Worm (Caenorhabditis elegans) whole organism, late embryonic: ENCODE measurements around the gene srx-85.

ENCODE experiments used
- C08G9.2 ChIP-seq: sonication (generic microtip); optimal IDR thresholded peaks from 2 replicates; lab custom pipeline; 2016; ENCODE audit warnings: mild to moderate bottlenecking, missing genetic modification characterization, moderate library complexity, missing compliant biosample characterization
- C38D4.7 ChIP-seq: fragments of 200-800 bp; sonication (Bioruptor generic); optimal IDR thresholded peaks from 2 replicates; lab custom pipeline; 2018; ENCODE audit warnings: mild to moderate bottlenecking, missing genetic modification characterization, moderate library complexity, missing compliant biosample characterization
- K02D7.2 ChIP-seq: sonication (generic microtip); optimal IDR thresholded peaks from 2 replicates; lab custom pipeline; 2017; ENCODE audit warnings: mild to moderate bottlenecking, missing genetic modification characterization, missing compliant biosample characterization
- T23F11.4 ChIP-seq: fragments of 200-800 bp; sonication (Bioruptor generic); optimal IDR thresholded peaks from 2 replicates; lab custom pipeline; 2018; ENCODE audit warnings: mild to moderate bottlenecking, missing genetic modification characterization, missing compliant biosample characterization
- Y22D7AL.16 ChIP-seq: sonication (generic microtip); optimal IDR thresholded peaks from 2 replicates; lab custom pipeline; 2016; ENCODE audit warnings: missing genetic modification characterization, missing compliant biosample characterization
- ama-1 ChIP-seq: fragments of 150-350 bp; optimal IDR thresholded peaks from 2 replicates; lab custom pipeline; 2014
- ceh-18 ChIP-seq: sonication (generic microtip); optimal IDR thresholded peaks from 2 replicates; lab custom pipeline; 2016; ENCODE audit warnings: missing genetic modification characterization, missing compliant biosample characterization
- ceh-31 ChIP-seq: sonication (generic microtip); optimal IDR thresholded peaks from 2 replicates; lab custom pipeline; 2016; ENCODE audit warnings: missing genetic modification characterization, missing compliant biosample characterization
- ceh-34 ChIP-seq: sonication (generic microtip); optimal IDR thresholded peaks from 2 replicates; lab custom pipeline; 2016; ENCODE audit warnings: mild to moderate bottlenecking, missing genetic modification characterization, missing compliant biosample characterization
- ceh-6 ChIP-seq: fragments of 200-800 bp; sonication (Bioruptor generic); optimal IDR thresholded peaks from 2 replicates; lab custom pipeline; 2018; ENCODE audit warnings: mild to moderate bottlenecking, missing genetic modification characterization, missing compliant biosample characterization
- dmd-4 ChIP-seq: sonication (generic microtip); optimal IDR thresholded peaks from 2 replicates; lab custom pipeline; 2016; ENCODE audit warnings: borderline replicate concordance, missing genetic modification characterization, missing compliant biosample characterization
- dve-1 ChIP-seq: sonication (generic microtip); optimal IDR thresholded peaks from 2 replicates; lab custom pipeline; 2017; ENCODE audit warnings: antibody characterized with exemption, mild to moderate bottlenecking, missing genetic modification characterization, missing compliant biosample characterization
- elt-2 ChIP-seq: sonication (generic microtip); optimal IDR thresholded peaks from 2 replicates; lab custom pipeline; 2016; ENCODE audit warnings: missing genetic modification reagents, missing genetic modification characterization, missing compliant biosample characterization
- ets-4 ChIP-seq: sonication (generic microtip); optimal IDR thresholded peaks from 2 replicates; lab custom pipeline; 2016; ENCODE audit warnings: missing genetic modification characterization, missing compliant biosample characterization
- eyg-1 ChIP-seq: sonication (generic microtip); optimal IDR thresholded peaks from 2 replicates; lab custom pipeline; 2016; ENCODE audit warnings: missing genotype, missing genetic modification characterization, missing compliant biosample characterization
- gmeb-2 ChIP-seq: sonication (generic microtip); optimal IDR thresholded peaks from 2 replicates; lab custom pipeline; 2016; ENCODE audit warnings: missing genetic modification characterization, inconsistent platforms, missing compliant biosample characterization
- hlh-13 ChIP-seq: fragments of 200-800 bp; sonication (Bioruptor generic); optimal IDR thresholded peaks from 2 replicates; lab custom pipeline; 2018; ENCODE audit warnings: mild to moderate bottlenecking, missing genetic modification characterization, missing compliant biosample characterization
- hlh-15 ChIP-seq: sonication (generic microtip); optimal IDR thresholded peaks from 2 replicates; lab custom pipeline; 2016; ENCODE audit warnings: missing genetic modification characterization, missing compliant biosample characterization
- lin-11 ChIP-seq: fragments of 200-800 bp; sonication (Bioruptor generic); optimal IDR thresholded peaks from 2 replicates; lab custom pipeline; 2018; ENCODE audit warnings: mild to moderate bottlenecking, missing genetic modification characterization, missing compliant biosample characterization
- mec-3 ChIP-seq: sonication (generic microtip); optimal IDR thresholded peaks from 2 replicates; lab custom pipeline; 2016; ENCODE audit warnings: borderline replicate concordance, missing genetic modification characterization, missing compliant biosample characterization
- nfya-1 ChIP-seq: sonication (generic microtip); optimal IDR thresholded peaks from 2 replicates; lab custom pipeline; 2017; ENCODE audit warnings: missing genetic modification characterization, mild to moderate bottlenecking, missing compliant biosample characterization, antibody characterized with exemption, moderate library complexity
- npax-4 ChIP-seq: sonication (generic microtip); optimal IDR thresholded peaks from 2 replicates; lab custom pipeline; 2016; ENCODE audit warnings: missing genetic modification characterization, missing compliant biosample characterization
- pag-3 ChIP-seq: sonication (generic microtip); optimal IDR thresholded peaks from 2 replicates; lab custom pipeline; 2016; ENCODE audit warnings: missing compliant biosample characterization, missing genetic modification characterization, borderline replicate concordance
- pax-1 ChIP-seq: fragments of 150-350 bp; optimal IDR thresholded peaks from 2 replicates; lab custom pipeline; 2014; ENCODE audit warnings: missing biosample characterization, missing genetic modification characterization
- pha-4 ChIP-seq: fragments of 150-350 bp; optimal IDR thresholded peaks from 2 replicates; lab custom pipeline; 2018; ENCODE audit warnings: missing biosample characterization, missing genetic modification reagents, missing genetic modification characterization
- pqm-1 ChIP-seq: sonication (generic microtip); optimal IDR thresholded peaks from 2 replicates; lab custom pipeline; 2016; ENCODE audit warnings: missing genetic modification characterization, missing compliant biosample characterization
- pros-1 ChIP-seq: fragments of 150-350 bp; optimal IDR thresholded peaks from 2 replicates; lab custom pipeline; 2014; ENCODE audit warnings: missing biosample characterization, missing genetic modification reagents, missing genetic modification characterization
- sox-2 ChIP-seq: fragments of 200-800 bp; sonication (Bioruptor generic); IDR thresholded peaks from 2 replicates; pipeline ENCODE4 v1.3.6; 2022; ENCODE audit warnings: missing genetic modification reagents, missing genetic modification characterization, missing compliant biosample characterization
- sox-4 ChIP-seq: sonication (generic microtip); optimal IDR thresholded peaks from 2 replicates; lab custom pipeline; 2017; ENCODE audit warnings: mild to moderate bottlenecking, missing genetic modification characterization, inconsistent platforms, missing compliant biosample characterization
- tbx-2 ChIP-seq: sonication (generic microtip); optimal IDR thresholded peaks from 2 replicates; lab custom pipeline; 2016; ENCODE audit warnings: missing genetic modification characterization, missing compliant biosample characterization
- tbx-7 ChIP-seq: sonication (generic microtip); optimal IDR thresholded peaks from 2 replicates; lab custom pipeline; 2016; ENCODE audit warnings: missing genotype, missing genetic modification characterization, missing compliant biosample characterization
- unc-3 ChIP-seq, 2 experiments: fragments of 200-800 bp in 1 of 2; sonication (Bioruptor generic) in 1 of 2; sonication (generic microtip) in 1 of 2; conservative IDR thresholded peaks in 1 of 2; optimal IDR thresholded peaks in 1 of 2; 2 replicates each; pipeline versions ENCODE4 v1.3.6 to Lab custom; 2016 to 2022; ENCODE audit warnings: missing compliant biosample characterization in 2 of 2, missing genetic modification characterization in 2 of 2, missing genetic modification reagents in 1 of 2
- unc-42 ChIP-seq: sonication (generic microtip); optimal IDR thresholded peaks from 2 replicates; lab custom pipeline; 2016; ENCODE audit warnings: missing genotype, missing genetic modification characterization, missing compliant biosample characterization
- zip-5 ChIP-seq: sonication (generic microtip); optimal IDR thresholded peaks from 2 replicates; lab custom pipeline; 2016; ENCODE audit warnings: missing genetic modification characterization, missing compliant biosample characterization
- ztf-16 ChIP-seq: sonication (generic microtip); optimal IDR thresholded peaks from 2 replicates; lab custom pipeline; 2017; ENCODE audit warnings: missing genetic modification characterization, missing compliant biosample characterization

The srx-85 gene

DNA sequence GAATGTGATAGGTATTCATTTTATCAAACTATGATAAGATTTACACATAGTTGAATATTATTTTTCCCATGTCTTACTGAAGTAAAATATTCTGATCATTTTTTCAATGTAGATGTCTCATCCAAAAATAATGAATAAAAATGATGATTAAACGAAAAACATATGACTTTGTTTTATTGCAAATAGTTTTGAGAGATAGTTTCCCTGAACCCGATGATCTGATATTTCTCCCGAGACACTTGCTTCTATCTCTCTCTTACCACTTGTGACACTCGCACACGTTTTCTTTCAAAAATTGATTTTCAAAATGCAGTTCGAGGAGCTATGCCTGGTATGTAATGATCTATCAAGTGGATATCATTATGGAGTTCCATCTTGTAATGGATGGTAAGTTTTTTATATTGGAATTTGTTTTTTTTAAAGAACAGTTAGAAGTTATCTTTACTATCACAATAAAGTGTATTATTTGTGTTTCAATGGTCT is 17.7 kb downstream of the srx-85 start, which contains the start of the genes nhr-101 and pms-2:
Gene nhr-101, plus strand, starts transcription at position 308 of the 483 bp plus-strand sequence.
Gene pms-2, minus strand, starts transcription at position 433 of the 483 bp plus-strand sequence.
- TF ChIP-seq pax-1 (tag; lab: Kevin White, UChicago) (no peak), ceh-18 (tag; lab: Kevin White, UChicago) (no peak), pqm-1 (tag; lab: Kevin White, UChicago) (no peak), hlh-15 (tag; lab: Kevin White, UChicago) (no peak), C38D4.7 (no peak), ceh-6 (GFP tag; lab: Kevin White, UChicago) (no peak), ama-1 (lab: Kevin White, UChicago) (no peak), C08G9.2 (tag; lab: Kevin White, UChicago) (no peak), tbx-2 (tag; lab: Kevin White, UChicago) (no peak), sox-4 (tag; lab: Kevin White, UChicago) (no peak), unc-42 (tag; lab: Kevin White, UChicago) (no peak), ets-4 (tag; lab: Kevin White, UChicago) (no peak), elt-2 (tag; lab: Kevin White, UChicago) (no peak), mec-3 (tag; lab: Kevin White, UChicago) (no peak), eyg-1 (tag; lab: Kevin White, UChicago) (no peak), ztf-16 (tag; lab: Kevin White, UChicago) (no peak), hlh-13 (GFP tag; lab: Kevin White, UChicago) (no peak), pros-1 (tag; lab: Kevin White, UChicago) (no peak), lin-11 (no peak), ceh-31 (tag; lab: Kevin White, UChicago) (no peak)

DNA sequence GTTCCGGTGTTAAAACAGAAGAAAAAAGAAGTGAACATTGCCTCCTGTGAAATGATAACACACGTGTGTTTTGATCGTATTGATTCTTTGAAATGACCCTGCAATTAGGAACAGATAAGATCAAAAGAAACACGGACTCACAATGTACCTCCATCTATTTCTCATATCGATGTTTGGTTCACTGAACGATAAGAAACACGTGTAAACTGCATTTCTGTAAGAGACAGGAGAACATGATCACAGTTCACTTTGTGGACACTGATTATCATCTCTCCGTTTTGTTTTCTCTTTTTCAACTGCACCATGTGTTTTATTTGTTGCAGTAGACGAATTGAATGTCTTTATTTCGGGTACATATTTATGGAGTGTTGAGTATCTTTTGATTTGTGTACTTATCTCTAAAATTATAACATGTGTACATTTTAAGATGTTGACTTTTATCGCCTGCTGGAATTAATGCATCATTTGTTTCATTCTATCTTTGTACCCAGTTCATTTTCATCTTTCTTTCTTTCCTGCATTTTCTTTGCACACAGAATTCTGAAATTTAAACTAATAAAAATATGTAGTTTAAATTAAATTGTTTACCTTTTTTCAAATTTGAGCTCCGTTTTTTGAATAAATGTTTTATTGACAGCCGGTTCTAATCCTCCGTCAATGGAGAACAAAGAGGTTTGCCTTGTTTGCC is 20.5 kb downstream of the srx-85 start, which contains the start of the genes H12C20.7 and nhr-68:
Gene H12C20.7, minus strand, starts transcription at position 188 of the 688 bp plus-strand sequence.
Gene nhr-68, plus strand, starts transcription at position 638 of the 688 bp plus-strand sequence.
- peak; percentile 96 for TF ChIP-seq elt-2 (tag; lab: Kevin White, UChicago)
- TF ChIP-seq T23F11.4 (GFP tag; lab: Kevin White, UChicago) = no peak
- peak; percentile 64 for TF ChIP-seq dve-1 (tag; lab: Kevin White, UChicago)

DNA sequence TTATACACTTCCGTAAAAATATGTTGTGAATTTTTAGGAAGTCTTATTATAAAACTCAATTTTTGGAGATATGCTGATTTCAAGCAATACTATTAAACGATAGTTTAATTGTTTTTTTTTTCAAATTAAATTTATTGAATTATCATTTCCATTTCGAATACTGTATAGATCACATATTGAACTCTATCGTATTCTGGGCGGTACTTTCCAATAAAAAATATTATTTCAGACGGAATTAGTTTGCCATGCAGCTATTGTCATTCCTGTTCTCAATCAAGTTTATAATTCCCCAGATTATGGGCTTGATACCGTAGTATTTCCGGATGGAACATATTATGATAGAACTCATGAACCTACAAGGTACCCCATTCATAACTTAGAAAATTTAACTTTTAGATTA is 22.1 kb downstream of the srx-85 start:
- TF ChIP-seq sox-2 (GFP tag; lab: Robert Waterston, UW) = no peak
- no peak for TF ChIP-seq C08G9.2 (tag; lab: Kevin White, UChicago)
- no peak for TF ChIP-seq zip-5 (tag; lab: Kevin White, UChicago)
- no peak for TF ChIP-seq K02D7.2
- TF ChIP-seq tbx-2 (tag; lab: Kevin White, UChicago) = no peak
- TF ChIP-seq gmeb-2 (tag; lab: Kevin White, UChicago) = no peak
- TF ChIP-seq pha-4 = no peak
- TF ChIP-seq unc-3 (GFP tag; conservative IDR thresholded peaks at IDR 0.05; lab: Robert Waterston, UW) = no peak
- TF ChIP-seq unc-3 (tag; optimal IDR thresholded peaks at IDR 0.05; lab: Kevin White, UChicago) = no peak
- TF ChIP-seq tbx-7 = no peak
- no peak for TF ChIP-seq nfya-1 (tag; lab: Kevin White, UChicago)
- no peak for TF ChIP-seq ets-4 (tag; lab: Kevin White, UChicago)
- TF ChIP-seq dmd-4 (tag; lab: Kevin White, UChicago) = no peak
- TF ChIP-seq ceh-31 (tag; lab: Kevin White, UChicago) = no peak
- no peak for TF ChIP-seq ceh-34 (tag; lab: Kevin White, UChicago)
- TF ChIP-seq dve-1 (tag; lab: Kevin White, UChicago) = no peak
- no peak for TF ChIP-seq C38D4.7

DNA sequence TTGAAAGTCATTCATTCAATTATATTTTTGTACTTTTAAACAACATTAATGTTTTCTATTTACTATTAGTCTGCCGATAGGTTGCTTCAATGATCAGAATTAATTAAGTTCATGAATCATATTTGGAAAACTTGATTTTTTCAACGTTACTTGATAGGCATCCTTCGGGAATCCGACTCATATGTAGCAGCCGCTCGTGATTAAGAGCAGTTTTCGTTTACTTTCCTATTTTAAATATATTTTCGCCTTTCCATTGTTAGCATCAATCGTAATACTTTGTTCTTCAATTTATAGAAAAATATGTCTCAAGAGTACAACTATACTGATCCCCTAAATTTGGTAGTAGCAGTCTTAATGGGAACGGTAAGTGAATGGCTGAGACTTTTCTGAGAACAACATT is 28.3 kb downstream of the srx-85 start, which contains the start of gene srx-90:
Gene srx-90, plus strand, starts transcription at position 301 of the 400 bp plus-strand sequence.
- TF ChIP-seq npax-4 (no peak), ama-1 (lab: Kevin White, UChicago) (no peak), Y22D7AL.16 (no peak), ceh-6 (GFP tag; lab: Kevin White, UChicago) (no peak), pag-3 (tag; lab: Kevin White, UChicago) (no peak)
